Worm (Caenorhabditis elegans): Measurements from ENCODE around the gene T01B10.5.
A peak's percentile ranks its signal among the peaks of the same experiment; 100 is the strongest.
"Not testable (repeated sequence)": the region's sequence is repeated elsewhere in the genome, so short reads cannot be mapped to it uniquely, and the experiment has no call there.

T01B10.5 gene

DNA sequence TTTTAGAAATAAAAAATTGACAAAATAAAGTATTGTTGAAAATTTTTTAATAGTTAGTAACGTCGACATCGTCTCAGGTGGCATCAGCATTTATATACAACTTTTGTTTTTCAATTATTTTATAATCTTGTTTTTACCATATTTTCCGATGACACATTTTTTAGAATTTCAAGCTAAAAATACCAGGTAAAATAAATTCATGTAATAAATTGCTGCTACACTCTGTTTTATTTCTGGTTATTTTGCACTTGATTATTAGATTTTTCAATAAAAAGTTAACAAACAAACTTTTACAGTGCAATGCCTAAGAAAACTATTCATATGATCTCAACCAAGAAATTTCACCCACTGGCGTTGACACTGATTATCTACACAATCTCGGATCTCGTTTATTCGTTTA is 26.5 kb downstream of the T01B10.5 start, which contains the start of gene C03G5.14:
Gene C03G5.14 (plus strand): TSS at position 301 of the 400 bp plus-strand sequence.
- TF ChIP-seq dao-5 (tag; optimal IDR thresholded peaks at IDR 0.05) = no peak
- TF ChIP-seq W03F9.2 (tag; optimal IDR thresholded peaks at IDR 0.05) = no peak
- no peak for TF ChIP-seq him-1 (tag; optimal IDR thresholded peaks at IDR 0.05)

ce11 chrX:8523000-8523399 is 27.9 kb downstream of the T01B10.5 start:
- TF ChIP-seq dao-5 (tag; optimal IDR thresholded peaks at IDR 0.05) = no peak
- no peak for TF ChIP-seq W03F9.2 (tag; optimal IDR thresholded peaks at IDR 0.05)
- no peak for TF ChIP-seq him-1 (tag; optimal IDR thresholded peaks at IDR 0.05)

- TF ChIP-seq him-1 (tag; optimal IDR thresholded peaks at IDR 0.05) (no peak), dao-5 (tag; optimal IDR thresholded peaks at IDR 0.05) (no peak)
Observed at ce11 chrX:8527950-8528349, 32.8 kb downstream of the T01B10.5 start, which contains the start of gene flp-5. Gene flp-5 (plus strand): TSS chrX:8528250.

- TF ChIP-seq dao-5, W03F9.2, him-1 (tag; optimal IDR thresholded peaks at IDR 0.05): not testable (repeated sequence)
Observed at ce11 chrX:8535006-8535405, 39.9 kb downstream of the T01B10.5 start, which contains the start of gene nspc-1. Gene nspc-1 (minus strand): TSS chrX:8535106.

ce11 chrX:8536791-8537190 is 41.7 kb downstream of the T01B10.5 start, which contains the start of gene nspc-3:
Gene nspc-3 (plus strand): TSS chrX:8537091.
- TF ChIP-seq dao-5 (tag; optimal IDR thresholded peaks at IDR 0.05) = no peak
- no peak for TF ChIP-seq W03F9.2 (tag; optimal IDR thresholded peaks at IDR 0.05)
- TF ChIP-seq him-1 (tag; optimal IDR thresholded peaks at IDR 0.05) = no peak

DNA sequence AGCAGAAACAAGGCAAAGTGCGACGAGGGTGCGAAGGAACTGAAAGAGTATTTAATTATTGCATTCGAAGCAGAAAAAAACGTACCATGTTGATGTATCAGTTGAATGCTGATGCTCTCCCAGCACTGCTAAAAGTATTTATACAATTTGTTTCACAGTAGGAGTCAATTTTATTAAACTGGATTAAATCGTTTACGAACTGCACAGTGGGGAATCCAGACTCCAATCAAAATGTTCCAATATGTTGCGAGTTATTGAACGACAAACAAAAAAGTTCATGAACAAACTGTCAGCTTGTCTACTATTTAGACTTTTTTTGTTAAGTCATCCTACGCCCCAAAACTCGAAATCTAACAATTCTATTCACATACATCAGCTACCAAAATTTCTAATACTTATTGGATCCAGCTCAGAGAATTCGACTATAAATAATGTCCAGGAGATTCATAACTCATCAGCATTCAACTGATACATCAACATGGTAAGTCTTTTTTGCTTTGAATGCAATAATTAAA is 43.2 kb downstream of the T01B10.5 start, which contains the start of the genes nspc-4 and nspc-5:
Gene nspc-4 (minus strand): TSS at position 101 of the 515 bp plus-strand sequence.
Gene nspc-5 (plus strand): TSS at position 465 of the 515 bp plus-strand sequence.
- not testable (repeated sequence) for TF ChIP-seq W03F9.2, dao-5, him-1 (tag; optimal IDR thresholded peaks at IDR 0.05)

- TF ChIP-seq dao-5, W03F9.2, him-1 (tag; optimal IDR thresholded peaks at IDR 0.05): not testable (repeated sequence)
Observed at ce11 chrX:8541562-8541961, 46.5 kb downstream of the T01B10.5 start, which contains the start of gene nspc-7. Gene nspc-7 (plus strand): TSS chrX:8541862.

- TF ChIP-seq him-1 (tag; optimal IDR thresholded peaks at IDR 0.05) = peak; percentile 29
- TF ChIP-seq W03F9.2 (tag; optimal IDR thresholded peaks at IDR 0.05) = peak; percentile 78
- no peak for TF ChIP-seq dao-5 (tag; optimal IDR thresholded peaks at IDR 0.05)
Observed at ce11 chrX:8545971-8546442, 50.9 kb downstream of the T01B10.5 start, which contains the start of gene sdha-1. Gene sdha-1 (minus strand): TSS chrX:8546021.

Measured in whole organism, L4/young adult.